Worm (Caenorhabditis elegans) whole organism, young adult: ENCODE measurements around the gene ZK1098.6.
A peak's percentile ranks its signal among the peaks of the same experiment; 100 is the strongest.

Experiments used
- F33H1.4 ChIP-seq: fragments of 200-800 bp; sonication (Bioruptor generic); IDR thresholded peaks from 2 replicates; pipeline ENCODE4 v1.3.6; 2022; ENCODE audit warnings: missing genetic modification reagents, missing genetic modification characterization, missing compliant biosample characterization
- F39B2.1 ChIP-seq: fragments of 200-800 bp; sonication (Bioruptor generic); IDR thresholded peaks from 2 replicates; pipeline ENCODE4 v1.3.6; 2022; ENCODE audit warnings: missing genetic modification reagents, missing genetic modification characterization, missing compliant biosample characterization
- F52B5.7 ChIP-seq: sonication (generic microtip); optimal IDR thresholded peaks from 2 replicates; lab custom pipeline; 2016; ENCODE audit warnings: mild to moderate bottlenecking, missing genetic modification characterization, missing compliant biosample characterization
- F57A8.1 ChIP-seq: fragments of 200-800 bp; sonication (Bioruptor generic); optimal IDR thresholded peaks from 2 replicates; lab custom pipeline; 2018; ENCODE audit warnings: mild to moderate bottlenecking, missing genetic modification characterization, moderate library complexity, missing compliant biosample characterization
- K12H6.12 ChIP-seq: fragments of 200-800 bp; sonication (Bioruptor generic); optimal IDR thresholded peaks from 2 replicates; lab custom pipeline; 2018; ENCODE audit warnings: mild to moderate bottlenecking, missing genetic modification characterization, missing compliant biosample characterization
- ZK185.1 ChIP-seq: sonication (generic microtip); optimal IDR thresholded peaks from 2 replicates; lab custom pipeline; 2016; ENCODE audit warnings: mild to moderate bottlenecking, missing genetic modification characterization, missing compliant biosample characterization; ENCODE audit not compliant: poor library complexity, severe bottlenecking
- akir-1 ChIP-seq: fragments of 200-800 bp; sonication (Bioruptor generic); optimal IDR thresholded peaks from 2 replicates; lab custom pipeline; 2018; ENCODE audit warnings: mild to moderate bottlenecking, missing genetic modification characterization, moderate library complexity, missing compliant biosample characterization
- aptf-2 ChIP-seq: fragments of 200-800 bp; sonication (Bioruptor generic); conservative IDR thresholded peaks from 2 replicates; pipeline ENCODE4 v1.3.6; 2022; ENCODE audit warnings: missing genetic modification reagents, missing genetic modification characterization, missing compliant biosample characterization
- attf-5 ChIP-seq: fragments of 200-800 bp; sonication (Bioruptor generic); optimal IDR thresholded peaks from 2 replicates; lab custom pipeline; 2018; ENCODE audit warnings: mild to moderate bottlenecking, missing genetic modification characterization, missing compliant biosample characterization
- bed-1 ChIP-seq: fragments of 200-800 bp; sonication (Bioruptor generic); IDR thresholded peaks from 2 replicates; pipeline ENCODE4 v1.3.6; 2022; ENCODE audit warnings: missing genetic modification reagents, missing genetic modification characterization, missing compliant biosample characterization
- ccch-3 ChIP-seq: fragments of 200-800 bp; sonication (Bioruptor generic); optimal IDR thresholded peaks from 2 replicates; lab custom pipeline; 2018; ENCODE audit warnings: mild to moderate bottlenecking, missing genetic modification characterization, missing compliant biosample characterization
- ceh-58 ChIP-seq: fragments of 200-800 bp; sonication (Bioruptor generic); IDR thresholded peaks from 2 replicates; pipeline ENCODE4 v1.3.6; 2022; ENCODE audit warnings: missing genetic modification characterization, missing compliant biosample characterization
- ceh-91 ChIP-seq: fragments of 200-800 bp; sonication (Bioruptor generic); IDR thresholded peaks from 2 replicates; pipeline ENCODE4 v1.3.6; 2022; ENCODE audit warnings: missing genetic modification reagents, missing genetic modification characterization, missing compliant biosample characterization
- dox-1 ChIP-seq: fragments of 200-800 bp; sonication (Bioruptor generic); IDR thresholded peaks from 2 replicates; pipeline ENCODE4 v1.3.6; 2022; ENCODE audit warnings: missing genetic modification reagents, missing genetic modification characterization, missing compliant biosample characterization
- egrh-3 ChIP-seq: fragments of 200-800 bp; sonication (Bioruptor generic); IDR thresholded peaks from 2 replicates; pipeline ENCODE4 v1.3.6; 2022; ENCODE audit warnings: missing genetic modification reagents, missing genetic modification characterization, missing compliant biosample characterization
- gei-17 ChIP-seq: fragments of 200-800 bp; sonication (Bioruptor generic); optimal IDR thresholded peaks from 2 replicates; lab custom pipeline; 2018; ENCODE audit warnings: mild to moderate bottlenecking, missing genetic modification characterization, missing compliant biosample characterization
- hlh-12 ChIP-seq: sonication (generic microtip); optimal IDR thresholded peaks from 2 replicates; lab custom pipeline; 2016; ENCODE audit warnings: missing genetic modification characterization, missing compliant biosample characterization
- hmg-1.2 ChIP-seq: fragments of 200-800 bp; sonication (Bioruptor generic); IDR thresholded peaks from 2 replicates; pipeline ENCODE4 v1.3.6; 2022; ENCODE audit warnings: missing genetic modification reagents, missing genetic modification characterization, missing compliant biosample characterization
- hmg-20 ChIP-seq: fragments of 200-800 bp; sonication (Bioruptor generic); IDR thresholded peaks from 2 replicates; pipeline ENCODE4 v1.3.6; 2022; ENCODE audit warnings: missing genetic modification reagents, missing genetic modification characterization, missing compliant biosample characterization
- hsf-1 ChIP-seq: fragments of 200-800 bp; sonication (Bioruptor generic); IDR thresholded peaks from 2 replicates; pipeline ENCODE4 v1.3.6; 2022; ENCODE audit warnings: missing genetic modification reagents, missing genetic modification characterization, missing compliant biosample characterization
- lin-40 ChIP-seq: sonication (generic microtip); optimal IDR thresholded peaks from 2 replicates; lab custom pipeline; 2016; ENCODE audit warnings: missing genetic modification characterization, mild to moderate bottlenecking, missing compliant biosample characterization, missing genotype, missing genetic modification reagents
- lin-54 ChIP-seq: fragments of 200-800 bp; sonication (Bioruptor generic); optimal IDR thresholded peaks from 2 replicates; lab custom pipeline; 2018; ENCODE audit warnings: mild to moderate bottlenecking, missing genetic modification characterization, missing compliant biosample characterization
- lir-1 ChIP-seq: fragments of 200-800 bp; sonication (Bioruptor generic); conservative IDR thresholded peaks from 2 replicates; pipeline ENCODE4 v1.3.6; 2022; ENCODE audit warnings: missing genetic modification reagents, missing genetic modification characterization, missing compliant biosample characterization
- lsl-1 ChIP-seq: fragments of 200-800 bp; sonication (Bioruptor generic); optimal IDR thresholded peaks from 2 replicates; lab custom pipeline; 2018; ENCODE audit warnings: mild to moderate bottlenecking, missing genetic modification characterization, moderate library complexity, missing compliant biosample characterization
- madf-3 ChIP-seq: fragments of 200-800 bp; sonication (Bioruptor generic); IDR thresholded peaks from 2 replicates; pipeline ENCODE4 v1.3.6; 2022; ENCODE audit warnings: missing genetic modification reagents, missing genetic modification characterization, missing compliant biosample characterization
- madf-6 ChIP-seq: fragments of 200-800 bp; sonication (Bioruptor generic); IDR thresholded peaks from 2 replicates; pipeline ENCODE4 v1.3.6; 2022; ENCODE audit warnings: missing genetic modification reagents, missing genetic modification characterization, missing compliant biosample characterization
- madf-8 ChIP-seq: fragments of 200-800 bp; sonication (Bioruptor generic); conservative IDR thresholded peaks from 2 replicates; pipeline ENCODE4 v1.3.6; 2022; ENCODE audit warnings: missing genetic modification reagents, missing genetic modification characterization, missing compliant biosample characterization
- mcd-1 ChIP-seq: fragments of 200-800 bp; sonication (Bioruptor generic); IDR thresholded peaks from 2 replicates; pipeline ENCODE4 v1.3.6; 2022; ENCODE audit warnings: missing genetic modification reagents, missing genetic modification characterization, missing compliant biosample characterization
- mes-4 ChIP-seq: sonication (generic microtip); optimal IDR thresholded peaks from 2 replicates; lab custom pipeline; 2016; ENCODE audit warnings: missing genotype, missing genetic modification characterization, missing compliant biosample characterization
- nhr-179 ChIP-seq: sonication (generic microtip); optimal IDR thresholded peaks from 2 replicates; lab custom pipeline; 2016; ENCODE audit warnings: mild to moderate bottlenecking, missing genetic modification characterization, missing compliant biosample characterization
- nhr-80 ChIP-seq: sonication (generic microtip); optimal IDR thresholded peaks from 2 replicates; lab custom pipeline; 2016; ENCODE audit warnings: missing genetic modification characterization, missing compliant biosample characterization
- pbrm-1 ChIP-seq: fragments of 200-800 bp; sonication (Bioruptor generic); IDR thresholded peaks from 2 replicates; pipeline ENCODE4 v1.3.6; 2022; ENCODE audit warnings: missing genetic modification reagents, missing genetic modification characterization, missing compliant biosample characterization
- rcor-1 ChIP-seq: fragments of 200-800 bp; sonication (Bioruptor generic); IDR thresholded peaks from 2 replicates; pipeline ENCODE4 v1.3.6; 2022; ENCODE audit warnings: missing genetic modification reagents, missing genetic modification characterization, missing compliant biosample characterization
- sdz-38 ChIP-seq: sonication (generic microtip); optimal IDR thresholded peaks from 2 replicates; lab custom pipeline; 2016; ENCODE audit warnings: missing genotype, missing genetic modification characterization, missing compliant biosample characterization
- snpc-1.1 ChIP-seq: sonication (generic microtip); optimal IDR thresholded peaks from 2 replicates; lab custom pipeline; 2017; ENCODE audit warnings: missing genetic modification characterization, mild to moderate bottlenecking, missing compliant biosample characterization, antibody characterized with exemption, moderate library complexity, missing genotype, missing genetic modification reagents; ENCODE audit not compliant: insufficient read depth
- snpc-1.3 ChIP-seq: sonication (generic microtip); optimal IDR thresholded peaks from 2 replicates; lab custom pipeline; 2017; ENCODE audit warnings: missing genetic modification characterization, mild to moderate bottlenecking, missing compliant biosample characterization, antibody characterized with exemption, moderate library complexity, missing genotype, missing genetic modification reagents; ENCODE audit not compliant: insufficient read depth
- snpc-3.4 ChIP-seq: sonication (generic microtip); optimal IDR thresholded peaks from 2 replicates; lab custom pipeline; 2017; ENCODE audit warnings: missing genetic modification characterization, mild to moderate bottlenecking, missing compliant biosample characterization, antibody characterized with exemption, moderate library complexity, missing genotype, missing genetic modification reagents
- snpc-4 ChIP-seq, 5 experiments: fragments of 150-350 bp in 1 of 5; sonication (generic microtip) in 4 of 5; optimal IDR thresholded peaks; 2 replicates each; lab custom pipeline; 2014 to 2018; ENCODE audit warnings: missing genetic modification characterization in 5 of 5, missing biosample characterization in 3 of 5, antibody characterized with exemption in 2 of 5, mild to moderate bottlenecking in 2 of 5, missing compliant biosample characterization in 2 of 5, missing genotype in 2 of 5, moderate library complexity in 2 of 5, missing genetic modification reagents in 1 of 5
- sptf-2 ChIP-seq: fragments of 200-800 bp; sonication (Bioruptor generic); optimal IDR thresholded peaks from 2 replicates; lab custom pipeline; 2018; ENCODE audit warnings: mild to moderate bottlenecking, missing genetic modification characterization, missing compliant biosample characterization
- ztf-18 ChIP-seq: sonication (generic microtip); optimal IDR thresholded peaks from 2 replicates; lab custom pipeline; 2016; ENCODE audit warnings: missing genotype, mild to moderate bottlenecking, missing genetic modification characterization, missing compliant biosample characterization

Gene ZK1098.6

ce11 chrIII:9534193-9534592 is 7.2 kb downstream of the ZK1098.6 start:
- TF ChIP-seq egrh-3 (GFP tag; lab: Robert Waterston, UW) (0 out of 2 replicates have a peak, but pooled peaks have one; percentile 27), hsf-1 (GFP tag; lab: Robert Waterston, UW) (peak; percentile 96), F33H1.4 (GFP tag; lab: Robert Waterston, UW) (peak; percentile 52), pbrm-1 (GFP tag; lab: Robert Waterston, UW) (peak; percentile 17; the same call in 1 of the 2 replicates), madf-6 (peak; percentile 19; the same call in 1 of the 2 replicates), dox-1 (GFP tag; lab: Robert Waterston, UW) (0 out of 2 replicates have a peak, but pooled peaks have one; percentile 29)
- TF ChIP-seq, all 124 proteins: peak for 6; not testable (repeated sequence) for 118

- TF ChIP-seq hmg-1.2 (GFP tag; lab: Robert Waterston, UW) (peak; percentile 27; the same call in 1 of the 2 replicates), F52B5.7 (tag; lab: Kevin White, UChicago) (no peak), madf-3 (GFP tag; lab: Robert Waterston, UW) (no peak), aptf-2 (no peak), attf-5 (peak; percentile 2), hmg-20 (GFP tag; lab: Robert Waterston, UW) (no peak), snpc-1.3 (tag; lab: Kevin White, UChicago) (no peak)
Observed at ce11 chrIII:9538655-9539155, 11.8 kb downstream of the ZK1098.6 start, which contains the start of gene ZK1098.3. Gene ZK1098.3 (minus strand): TSS chrIII:9538705.

- TF ChIP-seq nhr-80 (tag; lab: Kevin White, UChicago): no peak
- TF ChIP-seq hsf-1 (GFP tag; lab: Robert Waterston, UW): no peak
- TF ChIP-seq F57A8.1 (GFP tag; lab: Kevin White, UChicago): no peak
- peak; percentile 37; the same call in 1 of the 2 replicates for TF ChIP-seq madf-6
Observed at ce11 chrIII:9542280-9542679, 15.3 kb downstream of the ZK1098.6 start, which contains the start of gene mut-7. Gene mut-7 (minus strand): TSS chrIII:9542380.

ce11 chrIII:9542816-9543215 is 15.9 kb downstream of the ZK1098.6 start, which contains the start of gene eif-2Balpha:
Gene eif-2Balpha (plus strand): TSS chrIII:9543119.
- no peak for TF ChIP-seq mes-4 (tag; lab: Kevin White, UChicago)
- TF ChIP-seq F52B5.7 (tag; lab: Kevin White, UChicago): no peak
- no peak for TF ChIP-seq sptf-2 (GFP tag; lab: Kevin White, UChicago)
- no peak for TF ChIP-seq egrh-3 (GFP tag; lab: Robert Waterston, UW)
- TF ChIP-seq snpc-4 (GFP tag; optimal IDR thresholded peaks at IDR 0.05; lab: Kevin White, UChicago): no peak
- no peak for TF ChIP-seq snpc-4 (tag; optimal IDR thresholded peaks at IDR 0.05; lab: Kevin White, UChicago)
- no peak for TF ChIP-seq lir-1
- TF ChIP-seq hmg-1.2 (GFP tag; lab: Robert Waterston, UW): peak; percentile 51; the same call in 1 of the 2 replicates
- peak; percentile 31 for TF ChIP-seq lsl-1 (GFP tag; lab: Kevin White, UChicago)
- peak; percentile 44; the same call in 1 of the 2 replicates for TF ChIP-seq mcd-1 (GFP tag; lab: Robert Waterston, UW)
- no peak for TF ChIP-seq ceh-91 (GFP tag; lab: Robert Waterston, UW)
- TF ChIP-seq nhr-179 (tag; lab: Kevin White, UChicago): no peak
- no peak for TF ChIP-seq sdz-38 (tag; lab: Kevin White, UChicago)
- TF ChIP-seq bed-1 (GFP tag; lab: Robert Waterston, UW): no peak
- no peak for TF ChIP-seq snpc-3.4 (tag; lab: Kevin White, UChicago)
- TF ChIP-seq lin-54: no peak
- no peak for TF ChIP-seq madf-8 (GFP tag; lab: Robert Waterston, UW)
- no peak for TF ChIP-seq ceh-58 (GFP tag; lab: Robert Waterston, UW)
- TF ChIP-seq akir-1 (GFP tag; lab: Kevin White, UChicago): no peak
- no peak for TF ChIP-seq F57A8.1 (GFP tag; lab: Kevin White, UChicago)
- TF ChIP-seq lin-40 (tag; lab: Kevin White, UChicago): no peak
- TF ChIP-seq gei-17 (GFP tag; lab: Kevin White, UChicago): no peak
- TF ChIP-seq hsf-1 (GFP tag; lab: Robert Waterston, UW): no peak
- TF ChIP-seq K12H6.12 (tag; lab: Kevin White, UChicago): no peak
- TF ChIP-seq attf-5: peak; percentile 18
- no peak for TF ChIP-seq F39B2.1 (GFP tag; lab: Robert Waterston, UW)
- TF ChIP-seq snpc-1.1: no peak
- no peak for TF ChIP-seq ztf-18 (tag; lab: Kevin White, UChicago)
- TF ChIP-seq ZK185.1 (tag; lab: Kevin White, UChicago): no peak
- TF ChIP-seq hlh-12 (tag; lab: Kevin White, UChicago): no peak
- TF ChIP-seq ccch-3: no peak
- TF ChIP-seq rcor-1 (GFP tag; lab: Robert Waterston, UW): no peak
- TF ChIP-seq, all 124 proteins: peak for 4
